Worm (Caenorhabditis elegans) whole organism, dauer: ENCODE measurements around the gene F54H12.4.

Experiments used
- unc-62 ChIP-seq: sonication (generic microtip); optimal IDR thresholded peaks from 2 replicates; lab custom pipeline; 2017; ENCODE audit warnings: missing biosample characterization, missing genetic modification reagents, missing genetic modification characterization

F54H12.4 gene

ce11 chrIII:7940819-7941218, 21.7 kb downstream of the F54H12.4 start, which contains the start of gene C29E4.12:
TSS of gene C29E4.12 (plus strand) at chrIII:7941151.
- no peak for TF ChIP-seq unc-62

- TF ChIP-seq unc-62: no peak
Observed at ce11 chrIII:7937548-7937947, 25.0 kb downstream of the F54H12.4 start, which contains the start of gene C29E4.10. TSS of gene C29E4.10 (plus strand) at chrIII:7937848.

- no peak for TF ChIP-seq unc-62
Observed at ce11 chrIII:7933235-7933634, 29.3 kb downstream of the F54H12.4 start, which contains the start of gene ran-2. TSS of gene ran-2 (plus strand) at chrIII:7933535.

ce11 chrIII:7928549-7929129, 33.9 kb downstream of the F54H12.4 start, which contains the start of the genes C29E4.13 and npp-15:
TSS of gene C29E4.13 (minus strand) at chrIII:7928717.
TSS of gene npp-15 (plus strand) at chrIII:7929043.
- no peak for TF ChIP-seq unc-62

ce11 chrIII:7925968-7926367, 36.6 kb downstream of the F54H12.4 start:
- TF ChIP-seq unc-62: no peak

ce11 chrIII:7924821-7925220, 37.7 kb downstream of the F54H12.4 start, which contains the start of gene tag-250:
TSS of gene tag-250 (minus strand) at chrIII:7924921.
- no peak for TF ChIP-seq unc-62

- TF ChIP-seq unc-62: no peak
Observed at ce11 chrIII:7922207-7922606, 40.3 kb downstream of the F54H12.4 start, which contains the start of gene C29E4.17. TSS of gene C29E4.17 (plus strand) at chrIII:7922507.

- no peak for TF ChIP-seq unc-62
Observed at ce11 chrIII:7919823-7920222, 42.7 kb downstream of the F54H12.4 start, which contains the start of gene C29E4.14. TSS of gene C29E4.14 (plus strand) at chrIII:7920123.

ce11 chrIII:7917667-7918066, 44.9 kb downstream of the F54H12.4 start, which contains the start of gene gly-3:
TSS of gene gly-3 (minus strand) at chrIII:7917767.
- TF ChIP-seq unc-62: no peak

ce11 chrIII:7913488-7913887, 49.1 kb downstream of the F54H12.4 start, which contains the start of gene ZK688.12:
TSS of gene ZK688.12 (minus strand) at chrIII:7913588.
- no peak for TF ChIP-seq unc-62

ce11 chrIII:7911621-7912020, 50.9 kb downstream of the F54H12.4 start, which contains the start of gene ZK688.7:
TSS of gene ZK688.7 (minus strand) at chrIII:7911634.
- TF ChIP-seq unc-62: no peak
